Fruit fly (Drosophila melanogaster) Kc167 (cell line): ENCODE results near the gene Mms19.

Experiments
- Myc ChIP-seq: fragments of >200 bp; optimal IDR thresholded peaks from 2 replicates; lab custom pipeline; 2017; ENCODE audit warnings: missing external identifiers
- Sin3A ChIP-seq: fragments of >200 bp; optimal IDR thresholded peaks from 2 replicates; lab custom pipeline; 2018; ENCODE audit warnings: missing external identifiers
- h ChIP-seq: fragments of >200 bp; optimal IDR thresholded peaks from 3 replicates; lab custom pipeline; 2018; ENCODE audit warnings: missing external identifiers
- insv ChIP-seq: fragments of >200 bp; optimal IDR thresholded peaks from 3 replicates; lab custom pipeline; 2018; ENCODE audit warnings: missing external identifiers
- psq ChIP-seq: fragments of >200 bp; optimal IDR thresholded peaks from 2 replicates; lab custom pipeline; 2017; ENCODE audit warnings: missing external identifiers
- ttk ChIP-seq: sonication (Bioruptor generic); optimal IDR thresholded peaks from 2 replicates; lab custom pipeline; 2017; ENCODE audit warnings: missing external identifiers

Mms19 gene

DNA sequence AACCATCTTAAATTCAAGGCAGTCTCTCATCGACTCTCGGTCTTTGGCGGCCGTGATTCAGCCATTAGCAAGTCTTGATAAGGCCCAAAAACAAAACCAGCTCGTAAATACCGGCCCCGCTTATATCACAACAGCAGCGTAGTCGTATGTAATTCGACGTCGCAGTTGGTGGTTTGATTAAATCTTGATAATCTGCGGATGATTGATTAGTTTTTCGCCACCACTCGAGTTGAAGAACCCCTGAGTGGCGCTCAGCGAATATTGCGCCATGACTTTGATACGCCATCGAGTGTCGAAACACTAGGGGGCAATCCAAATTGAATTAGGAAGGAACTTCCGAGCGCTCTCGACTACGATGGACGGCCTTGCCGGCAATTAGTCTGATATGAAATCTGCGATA lies 46.3 kb downstream of the Mms19 start:
- TF ChIP-seq h, result no peak
- no peak for TF ChIP-seq insv (lab: Kevin White, UChicago)
- no peak for TF ChIP-seq psq (lab: Kevin White, UChicago)
- TF ChIP-seq Sin3A (lab: Kevin White, UChicago), result no peak
- no peak for TF ChIP-seq ttk (lab: Kevin White, UChicago)
- TF ChIP-seq Myc (lab: Kevin White, UChicago), result no peak

- TF ChIP-seq Myc (lab: Kevin White, UChicago) (no peak), ttk (lab: Kevin White, UChicago) (no peak), psq (lab: Kevin White, UChicago) (no peak), Sin3A (lab: Kevin White, UChicago) (no peak), h (no peak), insv (lab: Kevin White, UChicago) (no peak)
Observed at dm6 chr3R:5279609-5280164, 47.3 kb downstream of the Mms19 start.

- TF ChIP-seq Myc (lab: Kevin White, UChicago) (no peak), psq (lab: Kevin White, UChicago) (no peak), h (no peak), ttk (lab: Kevin White, UChicago) (no peak), insv (lab: Kevin White, UChicago) (no peak), Sin3A (lab: Kevin White, UChicago) (no peak)
Observed at dm6 chr3R:5280380-5280779, 48.0 kb downstream of the Mms19 start.

dm6 chr3R:5281094-5281493 lies 48.8 kb downstream of the Mms19 start:
- TF ChIP-seq h, result no peak
- TF ChIP-seq Myc (lab: Kevin White, UChicago), result no peak
- no peak for TF ChIP-seq Sin3A (lab: Kevin White, UChicago)
- no peak for TF ChIP-seq ttk (lab: Kevin White, UChicago)
- TF ChIP-seq psq (lab: Kevin White, UChicago), result no peak

- TF ChIP-seq h (peak; percentile 87), insv (lab: Kevin White, UChicago) (peak; percentile 94), ttk (lab: Kevin White, UChicago) (no peak), psq (lab: Kevin White, UChicago) (no peak), Myc (lab: Kevin White, UChicago) (no peak), Sin3A (lab: Kevin White, UChicago) (no peak)
Observed at dm6 chr3R:5282755-5283359, 50.5 kb downstream of the Mms19 start.

DNA sequence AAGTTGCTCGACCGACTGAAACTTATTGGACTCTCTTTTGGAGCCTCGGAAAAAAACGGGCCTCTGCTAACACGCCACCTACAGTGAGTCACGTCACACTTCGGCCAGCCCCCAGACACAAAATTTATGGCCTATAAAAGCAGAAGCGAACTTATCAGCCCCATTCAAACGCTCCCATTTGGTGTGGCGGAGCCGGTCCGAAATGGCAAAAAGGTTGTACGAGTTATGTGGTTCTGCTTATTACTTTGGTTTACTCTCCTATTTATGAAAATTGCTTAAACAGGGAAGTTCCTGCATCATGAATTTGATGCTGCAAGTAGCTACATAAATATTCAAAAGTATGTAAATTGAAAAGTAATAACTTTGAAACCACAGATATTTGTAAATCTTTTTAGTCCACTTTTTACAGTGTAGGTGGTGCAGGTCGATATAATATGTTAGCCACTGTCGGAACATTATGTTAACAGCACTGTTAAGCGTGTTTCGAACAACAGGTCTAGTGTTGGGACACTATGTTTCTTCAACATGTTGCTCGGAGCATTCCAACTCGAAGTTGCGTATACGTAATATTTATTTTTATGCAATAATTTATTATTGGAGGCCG lies 51.1 kb downstream of the Mms19 start:
- no peak for TF ChIP-seq h
- TF ChIP-seq Sin3A (lab: Kevin White, UChicago), result no peak
- peak; percentile 66 for TF ChIP-seq psq (lab: Kevin White, UChicago)
